Fruit fly (Drosophila melanogaster): ENCODE results near the gene tra.

dm6 chr3L:16602736-16603144 is 11.9 kb upstream of the tra start, which contains the start of gene Arts:
- TF ChIP-seq insv (optimal IDR thresholded peaks at IDR 0.05) (no peak), Sin3A (optimal IDR thresholded peaks at IDR 0.05) (no peak), psq (optimal IDR thresholded peaks at IDR 0.05) (no peak)

All from Kc167 (cell line).